Fruit fly (Drosophila melanogaster) whole organism: ENCODE data around the gene Axs.

ENCODE experiments used
- CG8478 ChIP-seq: fragments of >200 bp; optimal IDR thresholded peaks from 2 replicates; lab custom pipeline; 2018; ENCODE audit warnings: inconsistent platforms
- Dll ChIP-seq: fragments of >200 bp; optimal IDR thresholded peaks from 2 replicates; lab custom pipeline; 2017
- EcR ChIP-seq, 2 experiments: fragments of >200 bp; optimal IDR thresholded peaks; 2 replicates each; lab custom pipeline; 2017; ENCODE audit warnings: missing biosample characterization in 2 of 2, missing genetic modification characterization in 2 of 2, missing genetic modification reagents in 2 of 2
- pan ChIP-seq: fragments of >200 bp; optimal IDR thresholded peaks from 2 replicates; lab custom pipeline; 2017
- psq ChIP-seq: fragments of >200 bp; optimal IDR thresholded peaks from 2 replicates; lab custom pipeline; 2017
- usp ChIP-seq: fragments of >200 bp; optimal IDR thresholded peaks from 2 replicates; lab custom pipeline; 2017; ENCODE audit warnings: missing biosample characterization, missing genetic modification characterization, mixed read lengths

Gene Axs

dm6 chrX:16701941-16702340, 18.2 kb upstream of the Axs start, which contains the start of gene sphe:
Gene sphe, minus strand, starts transcription at chrX:16701972.
- TF ChIP-seq psq (lab: Kevin White, UChicago) (no peak), pan (no peak), Dll (lab: Kevin White, UChicago) (no peak), CG8478 (lab: Kevin White, UChicago) (no peak), usp (GFP tag; lab: Kevin White, UChicago) (no peak), EcR (GFP tag; optimal IDR thresholded peaks at IDR 0.05; lab: Kevin White, UChicago) (no peak)

dm6 chrX:16700070-16700469, 16.4 kb upstream of the Axs start, which contains the start of gene CG9676:
Gene CG9676, minus strand, starts transcription at chrX:16700170.
- TF ChIP-seq usp (GFP tag; lab: Kevin White, UChicago) (no peak), EcR (GFP tag; optimal IDR thresholded peaks at IDR 0.05; lab: Kevin White, UChicago) (no peak), pan (no peak), CG8478 (lab: Kevin White, UChicago) (no peak), Dll (lab: Kevin White, UChicago) (no peak), psq (lab: Kevin White, UChicago) (no peak)

dm6 chrX:16697882-16698571, 14.3 kb upstream of the Axs start:
- TF ChIP-seq pan (no peak), psq (lab: Kevin White, UChicago) (no peak), CG8478 (lab: Kevin White, UChicago) (no peak), Dll (lab: Kevin White, UChicago) (no peak), usp (GFP tag; lab: Kevin White, UChicago) (no peak), EcR (GFP tag; optimal IDR thresholded peaks at IDR 0.05; lab: Kevin White, UChicago) (no peak)

- TF ChIP-seq EcR (GFP tag; optimal IDR thresholded peaks at IDR 0.05; lab: Kevin White, UChicago) (no peak), psq (lab: Kevin White, UChicago) (no peak), usp (GFP tag; lab: Kevin White, UChicago) (no peak), CG8478 (lab: Kevin White, UChicago) (no peak), pan (no peak), Dll (lab: Kevin White, UChicago) (no peak)
Measured at dm6 chrX:16696614-16697519, 13.2 kb upstream of the Axs start.

- TF ChIP-seq pan (no peak), psq (lab: Kevin White, UChicago) (no peak), CG8478 (lab: Kevin White, UChicago) (no peak), Dll (lab: Kevin White, UChicago) (no peak), EcR (GFP tag; optimal IDR thresholded peaks at IDR 0.05; lab: Kevin White, UChicago) (no peak), usp (GFP tag; lab: Kevin White, UChicago) (no peak)
Measured at dm6 chrX:16695658-16696181, 12.0 kb upstream of the Axs start, which contains the start of gene CG4678. Gene CG4678, plus strand, starts transcription at chrX:16696131.

- TF ChIP-seq usp (GFP tag; lab: Kevin White, UChicago) (no peak), EcR (GFP tag; optimal IDR thresholded peaks at IDR 0.05; lab: Kevin White, UChicago) (no peak), CG8478 (lab: Kevin White, UChicago) (no peak), pan (no peak), psq (lab: Kevin White, UChicago) (no peak), Dll (lab: Kevin White, UChicago) (no peak)
Measured at dm6 chrX:16694959-16695358, 11.3 kb upstream of the Axs start, which contains the start of gene Septin4. Gene Septin4, minus strand, starts transcription at chrX:16695173.

- TF ChIP-seq Dll (lab: Kevin White, UChicago), result no peak
- TF ChIP-seq CG8478 (lab: Kevin White, UChicago), result no peak
- TF ChIP-seq usp (GFP tag; lab: Kevin White, UChicago), result no peak
- TF ChIP-seq EcR (GFP tag; optimal IDR thresholded peaks at IDR 0.05; lab: Kevin White, UChicago), result no peak
- TF ChIP-seq psq (lab: Kevin White, UChicago), result no peak
- no peak for TF ChIP-seq pan
Measured at dm6 chrX:16694477-16694876, 10.8 kb upstream of the Axs start.

- no peak for TF ChIP-seq EcR (GFP tag; optimal IDR thresholded peaks at IDR 0.05; lab: Kevin White, UChicago)
- TF ChIP-seq pan, result no peak
- TF ChIP-seq psq (lab: Kevin White, UChicago), result no peak
- TF ChIP-seq CG8478 (lab: Kevin White, UChicago), result no peak
Measured at dm6 chrX:16693805-16694387, 10.2 kb upstream of the Axs start.

- TF ChIP-seq CG8478 (lab: Kevin White, UChicago) (no peak), psq (lab: Kevin White, UChicago) (no peak), EcR (GFP tag; optimal IDR thresholded peaks at IDR 0.05; lab: Kevin White, UChicago) (no peak)
Measured at dm6 chrX:16692325-16692724, 8.6 kb upstream of the Axs start.

- TF ChIP-seq EcR (GFP tag; optimal IDR thresholded peaks at IDR 0.05; lab: Kevin White, UChicago) (no peak), usp (GFP tag; lab: Kevin White, UChicago) (no peak), pan (no peak), CG8478 (lab: Kevin White, UChicago) (no peak), psq (lab: Kevin White, UChicago) (no peak), Dll (lab: Kevin White, UChicago) (no peak)
Measured at dm6 chrX:16691440-16691839, 7.7 kb upstream of the Axs start.

- TF ChIP-seq EcR (GFP tag; optimal IDR thresholded peaks at IDR 0.05; lab: Kevin White, UChicago), result no peak
- TF ChIP-seq CG8478 (lab: Kevin White, UChicago), result no peak
Measured at dm6 chrX:16690499-16690898, 6.8 kb upstream of the Axs start.
